Worm (Caenorhabditis elegans): ENCODE data around the gene frpr-3.

frpr-3 gene

ce11 chrV:7777098-7777497 lies 6.0 kb downstream of the frpr-3 start, which contains the start of gene C26F1.3:
C26F1.3 (plus strand) TSS chrV:7777300.
- TF ChIP-seq cog-1 (tag; optimal IDR thresholded peaks at IDR 0.05) (no peak), med-1 (GFP tag; optimal IDR thresholded peaks at IDR 0.05; ENCODE audit: insufficient read depth) (no peak)

ce11 chrV:7778999-7779398 lies 7.9 kb downstream of the frpr-3 start:
- no peak for TF ChIP-seq ztf-29 (GFP tag; IDR thresholded peaks at IDR 0.05)

- no peak for TF ChIP-seq klf-2 (GFP tag; conservative IDR thresholded peaks at IDR 0.05)
- no peak for TF ChIP-seq cog-1 (tag; optimal IDR thresholded peaks at IDR 0.05)
- no peak for TF ChIP-seq ztf-29 (GFP tag; IDR thresholded peaks at IDR 0.05)
- TF ChIP-seq tab-1 (GFP tag; IDR thresholded peaks at IDR 0.05) = no peak
- TF ChIP-seq ztf-23 (GFP tag; IDR thresholded peaks at IDR 0.05) = no peak
- TF ChIP-seq flt-1 (GFP tag; IDR thresholded peaks at IDR 0.05) = no peak
- TF ChIP-seq med-1 (GFP tag; optimal IDR thresholded peaks at IDR 0.05; ENCODE audit: insufficient read depth) = no peak
- no peak for TF ChIP-seq T22C8.4 (GFP tag; IDR thresholded peaks at IDR 0.05)
- TF ChIP-seq ref-1 (GFP tag; conservative IDR thresholded peaks at IDR 0.05) = no peak
Measured at ce11 chrV:7781511-7781910, 10.4 kb downstream of the frpr-3 start, which contains the start of gene cyp-32A1. cyp-32A1 (plus strand) TSS chrV:7781811.

- TF ChIP-seq flt-1 (GFP tag; IDR thresholded peaks at IDR 0.05) (no peak), T22C8.4 (GFP tag; IDR thresholded peaks at IDR 0.05) (no peak), cog-1 (tag; optimal IDR thresholded peaks at IDR 0.05) (no peak)
Measured at ce11 chrV:7785117-7785516, 14.1 kb downstream of the frpr-3 start, which contains the start of gene C26F1.1. C26F1.1 (plus strand) TSS chrV:7785417.

ce11 chrV:7785885-7786284 lies 14.8 kb downstream of the frpr-3 start:
- TF ChIP-seq cog-1 (tag; optimal IDR thresholded peaks at IDR 0.05) (no peak), tab-1 (GFP tag; IDR thresholded peaks at IDR 0.05) (no peak), klf-2 (GFP tag; conservative IDR thresholded peaks at IDR 0.05) (no peak), ztf-23 (GFP tag; IDR thresholded peaks at IDR 0.05) (no peak), ref-1 (GFP tag; conservative IDR thresholded peaks at IDR 0.05) (no peak), med-1 (GFP tag; optimal IDR thresholded peaks at IDR 0.05; ENCODE audit: insufficient read depth) (no peak), T22C8.4 (GFP tag; IDR thresholded peaks at IDR 0.05) (no peak), ztf-29 (GFP tag; IDR thresholded peaks at IDR 0.05) (no peak), flt-1 (GFP tag; IDR thresholded peaks at IDR 0.05) (no peak)

ce11 chrV:7786639-7787038 lies 15.6 kb downstream of the frpr-3 start:
- TF ChIP-seq ztf-29 (GFP tag; IDR thresholded peaks at IDR 0.05) (no peak), T22C8.4 (GFP tag; IDR thresholded peaks at IDR 0.05) (no peak), cog-1 (tag; optimal IDR thresholded peaks at IDR 0.05) (no peak), ref-1 (GFP tag; conservative IDR thresholded peaks at IDR 0.05) (no peak), ztf-23 (GFP tag; IDR thresholded peaks at IDR 0.05) (no peak), klf-2 (GFP tag; conservative IDR thresholded peaks at IDR 0.05) (no peak), med-1 (GFP tag; optimal IDR thresholded peaks at IDR 0.05; ENCODE audit: insufficient read depth) (no peak), tab-1 (GFP tag; IDR thresholded peaks at IDR 0.05) (no peak), flt-1 (GFP tag; IDR thresholded peaks at IDR 0.05) (no peak)

ce11 chrV:7793067-7793466 lies 22.0 kb downstream of the frpr-3 start, which contains the start of gene flp-21:
flp-21 (plus strand) TSS chrV:7793367.
- no peak for TF ChIP-seq cog-1 (tag; optimal IDR thresholded peaks at IDR 0.05)
- TF ChIP-seq ref-1 (GFP tag; conservative IDR thresholded peaks at IDR 0.05) = no peak
- no peak for TF ChIP-seq klf-2 (GFP tag; conservative IDR thresholded peaks at IDR 0.05)
- no peak for TF ChIP-seq ztf-29 (GFP tag; IDR thresholded peaks at IDR 0.05)
- TF ChIP-seq med-1 (GFP tag; optimal IDR thresholded peaks at IDR 0.05; ENCODE audit: insufficient read depth) = no peak
- TF ChIP-seq T22C8.4 (GFP tag; IDR thresholded peaks at IDR 0.05) = no peak
- TF ChIP-seq flt-1 (GFP tag; IDR thresholded peaks at IDR 0.05) = no peak
- no peak for TF ChIP-seq ztf-23 (GFP tag; IDR thresholded peaks at IDR 0.05)
- no peak for TF ChIP-seq tab-1 (GFP tag; IDR thresholded peaks at IDR 0.05)

- TF ChIP-seq T22C8.4 (GFP tag; IDR thresholded peaks at IDR 0.05) (no peak), ztf-23 (GFP tag; IDR thresholded peaks at IDR 0.05) (no peak), klf-2 (GFP tag; conservative IDR thresholded peaks at IDR 0.05) (no peak), flt-1 (GFP tag; IDR thresholded peaks at IDR 0.05) (no peak), cog-1 (tag; optimal IDR thresholded peaks at IDR 0.05) (no peak), tab-1 (GFP tag; IDR thresholded peaks at IDR 0.05) (no peak), ztf-29 (GFP tag; IDR thresholded peaks at IDR 0.05) (no peak), med-1 (GFP tag; optimal IDR thresholded peaks at IDR 0.05; ENCODE audit: insufficient read depth) (no peak), ref-1 (GFP tag; conservative IDR thresholded peaks at IDR 0.05) (no peak)
Measured at ce11 chrV:7798079-7798478, 27.0 kb downstream of the frpr-3 start, which contains the start of gene ZK742.7. ZK742.7 (plus strand) TSS chrV:7798379.

ce11 chrV:7803563-7803962 lies 32.5 kb downstream of the frpr-3 start:
- TF ChIP-seq flt-1 (GFP tag; IDR thresholded peaks at IDR 0.05) (no peak), tab-1 (GFP tag; IDR thresholded peaks at IDR 0.05) (no peak)

- TF ChIP-seq ztf-23 (GFP tag; IDR thresholded peaks at IDR 0.05) (no peak), T22C8.4 (GFP tag; IDR thresholded peaks at IDR 0.05) (0 out of 2 replicates have a peak, but pooled peaks have one; percentile 33)
Measured at ce11 chrV:7804064-7804800, 33.2 kb downstream of the frpr-3 start, which contains the start of gene uvs-1. uvs-1 (minus strand) TSS chrV:7804208.

- TF ChIP-seq klf-2 (GFP tag; conservative IDR thresholded peaks at IDR 0.05) = no peak
- 0 out of 2 replicates have a peak, but pooled peaks have one; percentile 23 for TF ChIP-seq flt-1 (GFP tag; IDR thresholded peaks at IDR 0.05)
Measured at ce11 chrV:7804801-7805163, 33.7 kb downstream of the frpr-3 start, which contains the start of gene xpo-1. xpo-1 (plus strand) TSS chrV:7805064.
